Worm (Caenorhabditis elegans): Measurements from ENCODE around the gene nhr-155.

DNA sequence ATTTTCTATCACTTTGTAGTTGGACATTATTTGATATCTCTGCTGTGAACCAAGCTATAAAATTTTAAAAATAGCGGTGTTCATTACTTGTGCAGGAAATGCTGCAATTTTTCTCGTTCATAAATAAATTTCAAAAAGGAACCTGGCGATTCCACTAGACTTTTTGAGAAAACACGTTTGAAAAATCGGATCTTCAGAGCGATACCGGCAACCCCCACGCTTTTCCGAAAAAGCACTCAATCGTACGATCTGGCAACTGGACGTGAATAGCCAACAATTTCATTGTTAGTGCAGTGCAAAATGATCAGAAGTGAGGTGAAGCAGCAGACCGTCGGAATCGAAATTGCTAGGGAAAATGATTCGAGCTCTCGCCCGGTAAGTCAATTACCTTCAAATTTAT, 42.4 kb downstream of the nhr-155 start, which contains the start of gene nstp-7:
- TF ChIP-seq elt-3 (tag; optimal IDR thresholded peaks at IDR 0.05), result no peak
- TF ChIP-seq ztf-11 (tag; optimal IDR thresholded peaks at IDR 0.05), result no peak
- no peak for TF ChIP-seq sma-9 (GFP tag; optimal IDR thresholded peaks at IDR 0.05)
- TF ChIP-seq sma-9 (tag; optimal IDR thresholded peaks at IDR 0.05), result no peak
- TF ChIP-seq R02D3.7 (tag; optimal IDR thresholded peaks at IDR 0.05), result no peak
- no peak for TF ChIP-seq lsy-2 (tag; optimal IDR thresholded peaks at IDR 0.05)
